Worm (Caenorhabditis elegans) whole organism, young adult: ENCODE results near the gene lipl-2.

Source experiments
- ama-1 ChIP-seq, 3 experiments: fragments of 150-350 bp in 1 of 3; sonication (generic microtip) in 2 of 3; optimal IDR thresholded peaks; 2 replicates each; lab custom pipeline; 2014 to 2018; ENCODE audit warnings: missing biosample characterization in 2 of 3, missing genetic modification characterization in 2 of 3, missing genetic modification reagents in 2 of 3
- attf-6 ChIP-seq: fragments of 200-800 bp; sonication (Bioruptor generic); IDR thresholded peaks from 2 replicates; pipeline ENCODE4 v1.3.6; 2022; ENCODE audit warnings: missing genetic modification reagents, missing genetic modification characterization, missing compliant biosample characterization
- hsf-1 ChIP-seq: fragments of 200-800 bp; sonication (Bioruptor generic); IDR thresholded peaks from 2 replicates; pipeline ENCODE4 v1.3.6; 2022; ENCODE audit warnings: missing genetic modification reagents, missing genetic modification characterization, missing compliant biosample characterization

DNA sequence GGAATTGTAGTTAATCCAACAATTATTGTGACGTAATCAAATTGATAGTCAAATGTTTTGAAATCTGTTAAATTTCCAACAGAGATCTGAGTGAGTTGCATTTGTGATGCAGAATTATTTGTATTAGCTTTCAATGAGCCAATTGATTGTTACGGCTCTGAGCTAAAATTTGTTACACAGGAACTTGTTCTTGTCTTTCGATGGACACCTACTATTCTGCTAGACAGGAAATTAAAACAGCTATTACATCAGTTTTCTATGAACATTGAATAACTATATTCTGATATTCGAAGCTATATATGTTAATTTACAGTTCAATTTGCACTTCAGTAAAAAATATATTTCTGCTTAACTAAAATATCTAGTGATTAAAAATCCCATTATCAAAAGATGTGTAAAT lies 42.5 kb downstream of the lipl-2 start, which contains the start of gene sru-40:
- no peak for TF ChIP-seq attf-6
- TF ChIP-seq hsf-1 (GFP tag; lab: Robert Waterston, UW): no peak
- TF ChIP-seq ama-1 (optimal IDR thresholded peaks at IDR 0.05; lab: Kevin White, UChicago): no peak
- no peak for TF ChIP-seq ama-1 (GFP tag; optimal IDR thresholded peaks at IDR 0.05; lab: Kevin White, UChicago)
